Worm (Caenorhabditis elegans): ENCODE measurements around the gene cdc-25.4.

cdc-25.4 gene

DNA sequence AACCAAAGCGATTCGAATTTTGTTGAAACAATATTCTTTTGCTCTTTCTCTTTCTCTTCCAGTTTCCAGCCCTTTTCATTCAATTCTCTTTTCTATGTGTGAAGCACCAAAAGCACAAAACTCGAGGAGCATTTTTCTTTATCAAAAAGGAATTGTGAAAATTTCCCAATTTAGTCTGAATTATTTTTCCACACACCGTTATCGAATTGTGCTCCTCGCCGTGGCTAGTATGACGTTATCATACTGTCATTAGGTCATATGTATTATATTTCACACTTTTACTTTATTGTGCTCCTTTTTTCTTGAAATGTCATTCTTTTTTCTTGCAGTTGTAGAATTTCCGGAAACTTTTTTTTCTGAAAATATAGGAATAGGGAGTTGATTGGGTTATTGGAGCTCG, 32.4 kb upstream of the cdc-25.4 start (continued):
- TF ChIP-seq sdz-12 (GFP tag; optimal IDR thresholded peaks at IDR 0.05) (no peak), mdl-1 (tag; optimal IDR thresholded peaks at IDR 0.05) (no peak), F26F4.8 (GFP tag; conservative IDR thresholded peaks at IDR 0.05) (no peak), nhr-28 (tag; optimal IDR thresholded peaks at IDR 0.05) (peak; percentile 87), nhr-10 (tag; optimal IDR thresholded peaks at IDR 0.05) (no peak), nhr-77 (tag; optimal IDR thresholded peaks at IDR 0.05) (peak; percentile 59), unc-130 (GFP tag; optimal IDR thresholded peaks at IDR 0.05) (no peak), daf-12 (tag; optimal IDR thresholded peaks at IDR 0.05) (no peak), spr-3 (GFP tag; optimal IDR thresholded peaks at IDR 0.05) (no peak), dmd-6 (GFP tag; IDR thresholded peaks at IDR 0.05) (peak; percentile 69), saeg-2 (GFP tag; IDR thresholded peaks at IDR 0.05) (no peak), fkh-10 (GFP tag; optimal IDR thresholded peaks at IDR 0.05) (no peak), dve-1 (tag; optimal IDR thresholded peaks at IDR 0.05; ENCODE audit: insufficient read depth) (peak; percentile 43), zfp-3 (GFP tag; conservative IDR thresholded peaks at IDR 0.05) (no peak), nhr-111 (GFP tag; optimal IDR thresholded peaks at IDR 0.05) (no peak), zip-11 (GFP tag; IDR thresholded peaks at IDR 0.05) (no peak), hlh-11 (tag; optimal IDR thresholded peaks at IDR 0.05) (peak; percentile 68)

DNA sequence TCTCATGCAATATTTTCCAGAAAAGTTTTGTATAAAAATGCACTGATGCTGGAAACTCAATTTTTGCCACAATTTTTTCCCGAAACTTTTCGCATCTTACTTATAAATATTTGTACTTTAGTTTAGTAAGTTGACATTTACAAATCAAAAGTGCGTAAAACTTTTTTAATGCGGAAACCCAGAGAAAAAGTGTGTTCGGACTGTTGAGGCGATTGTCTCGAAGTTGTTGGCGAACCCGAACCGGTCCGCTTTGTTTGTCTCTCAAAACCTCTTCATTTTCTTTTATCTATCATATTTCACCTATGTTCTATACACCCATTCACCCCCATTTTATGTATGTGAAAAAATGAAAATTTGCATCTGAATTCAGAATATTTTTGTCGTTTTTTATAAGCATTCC, 31.4 kb upstream of the cdc-25.4 start:
- TF ChIP-seq ceh-82 (tag; optimal IDR thresholded peaks at IDR 0.05): no peak
- peak; percentile 21 for TF ChIP-seq nhr-28 (tag; optimal IDR thresholded peaks at IDR 0.05)
- TF ChIP-seq daf-16 (GFP tag; optimal IDR thresholded peaks at IDR 0.05): no peak
- peak; percentile 26 for TF ChIP-seq daf-16 (tag; optimal IDR thresholded peaks at IDR 0.05)

ce11 chrII:10218171-10218570, 28.9 kb upstream of the cdc-25.4 start, which contains the start of gene ref-1:
Gene ref-1, plus strand, starts transcription at chrII:10218471.
- no peak for TF ChIP-seq lin-29 (GFP tag; IDR thresholded peaks at IDR 0.05)

DNA sequence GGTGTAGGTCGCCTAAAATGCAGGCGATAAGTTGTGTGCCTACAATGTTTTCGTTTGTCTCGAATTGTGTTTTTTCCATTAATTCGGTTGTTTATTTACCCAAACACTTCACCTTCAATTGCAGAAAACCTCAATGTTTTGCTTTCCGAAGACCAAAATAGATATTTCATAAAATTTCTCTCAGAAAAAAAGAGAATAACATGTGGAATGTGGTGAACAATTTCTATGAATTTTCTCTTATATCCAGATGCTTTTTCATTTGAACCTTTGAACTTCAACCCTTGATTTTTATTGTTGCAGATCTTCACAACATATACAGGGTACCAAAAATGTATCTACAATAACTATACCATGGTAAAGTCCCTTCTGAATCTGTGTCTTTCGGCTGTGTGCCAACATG, 17.2 kb upstream of the cdc-25.4 start, which contains the start of gene T01E8.1:
T01E8.1 (plus strand) TSS at position 301 of the 400 bp plus-strand sequence.
- no peak for TF ChIP-seq lin-39 (tag; optimal IDR thresholded peaks at IDR 0.05)
- no peak for TF ChIP-seq unc-130 (GFP tag; optimal IDR thresholded peaks at IDR 0.05)
- no peak for TF ChIP-seq unc-39 (tag; optimal IDR thresholded peaks at IDR 0.05)
- no peak for TF ChIP-seq zag-1 (tag; optimal IDR thresholded peaks at IDR 0.05)
- no peak for TF ChIP-seq fkh-10 (GFP tag; optimal IDR thresholded peaks at IDR 0.05)
- no peak for TF ChIP-seq ces-1 (GFP tag; optimal IDR thresholded peaks at IDR 0.05)
- TF ChIP-seq gei-8 (GFP tag; optimal IDR thresholded peaks at IDR 0.05): no peak
- no peak for TF ChIP-seq mes-2 (tag; optimal IDR thresholded peaks at IDR 0.05; ENCODE audit: poor library complexity, severe bottlenecking)

DNA sequence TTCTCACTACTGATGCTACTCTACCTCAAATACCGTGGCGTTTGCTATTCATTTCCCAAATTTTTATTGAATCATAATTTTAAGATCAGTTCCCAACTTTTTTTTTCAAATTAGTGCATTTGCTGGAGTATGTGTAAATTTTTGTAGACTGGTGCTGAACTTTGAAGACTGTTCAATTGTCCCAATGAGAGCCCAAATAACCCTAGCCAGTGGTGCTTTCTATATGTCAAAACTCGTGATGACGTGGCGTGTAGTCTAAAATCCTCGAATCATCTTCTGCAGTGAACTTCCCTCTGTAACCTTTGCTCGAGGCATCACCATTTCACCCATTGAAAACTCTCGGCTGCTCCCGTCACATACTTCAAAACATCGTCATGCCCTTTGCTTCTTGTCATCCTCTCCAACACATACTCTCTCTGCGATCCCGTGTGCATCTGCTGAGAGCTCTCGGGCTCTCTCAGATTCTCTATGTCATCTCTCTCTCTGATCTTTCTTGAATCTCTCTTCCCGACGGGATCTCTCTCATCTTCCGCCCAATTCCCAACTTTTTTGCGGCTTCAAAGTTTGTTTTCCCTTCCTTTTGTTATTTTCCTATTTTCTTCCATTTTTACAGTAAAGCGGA, 15.3 kb upstream of the cdc-25.4 start:
- TF ChIP-seq daf-12 (tag; optimal IDR thresholded peaks at IDR 0.05) (no peak), set-16 (GFP tag; IDR thresholded peaks at IDR 0.05) (no peak), hlh-11 (tag; optimal IDR thresholded peaks at IDR 0.05) (peak; percentile 34), ctbp-1 (GFP tag; IDR thresholded peaks at IDR 0.05) (no peak), F26F4.8 (GFP tag; conservative IDR thresholded peaks at IDR 0.05) (no peak), lin-15B (tag; optimal IDR thresholded peaks at IDR 0.05) (no peak), madf-9 (GFP tag; conservative IDR thresholded peaks at IDR 0.05) (no peak), madf-5 (GFP tag; IDR thresholded peaks at IDR 0.05) (no peak), hlh-30 (tag; optimal IDR thresholded peaks at IDR 0.05; ENCODE audit: insufficient read depth) (peak; percentile 19), ceh-32 (tag; optimal IDR thresholded peaks at IDR 0.05; ENCODE audit: poor library complexity) (no peak), pha-4 (GFP tag; IDR thresholded peaks at IDR 0.05) (no peak), pha-4 (tag; optimal IDR thresholded peaks at IDR 0.05) (no peak), daf-16 (GFP tag; optimal IDR thresholded peaks at IDR 0.05) (no peak), daf-16 (tag; optimal IDR thresholded peaks at IDR 0.05) (no peak), ceh-20 (GFP tag; IDR thresholded peaks at IDR 0.05) (no peak), dpl-1 (GFP tag; optimal IDR thresholded peaks at IDR 0.05) (no peak), Y48G9A.11 (GFP tag; IDR thresholded peaks at IDR 0.05) (no peak), unc-62 (GFP tag; optimal IDR thresholded peaks at IDR 0.05 in 1 of 2) (peak in 1 of 2 experiments; percentile 94), unc-62 (tag; optimal IDR thresholded peaks at IDR 0.05) (no peak), F44E2.7 (GFP tag; IDR thresholded peaks at IDR 0.05) (no peak), dve-1 (tag; optimal IDR thresholded peaks at IDR 0.05; ENCODE audit: insufficient read depth) (no peak), nhr-11 (tag; optimal IDR thresholded peaks at IDR 0.05) (peak; percentile 60), ceh-62 (tag; optimal IDR thresholded peaks at IDR 0.05) (no peak), lin-29 (GFP tag; IDR thresholded peaks at IDR 0.05) (no peak)

Measured in whole organism, L4 larva.